Worm (Caenorhabditis elegans) whole organism, mixed stage, embryonic: ENCODE measurements around the gene wrt-1.

ENCODE experiments used
- M03D4.4 ChIP-seq: sonication (generic microtip); optimal IDR thresholded peaks from 2 replicates; lab custom pipeline; 2017; ENCODE audit warnings: mild to moderate bottlenecking, missing genetic modification characterization, missing compliant biosample characterization
- drap-1 ChIP-seq: fragments of 200-800 bp; sonication (Bioruptor generic); optimal IDR thresholded peaks from 3 replicates; lab custom pipeline; 2018; ENCODE audit warnings: mild to moderate bottlenecking, missing genetic modification characterization, missing compliant biosample characterization
- elt-1 ChIP-seq: sonication (generic microtip); optimal IDR thresholded peaks from 2 replicates; lab custom pipeline; 2017; ENCODE audit warnings: missing genetic modification characterization, mild to moderate bottlenecking, missing compliant biosample characterization, antibody characterized with exemption, moderate library complexity, borderline replicate concordance; ENCODE audit not compliant: insufficient read depth
- elt-3 ChIP-seq: fragments of 150-350 bp; optimal IDR thresholded peaks from 2 replicates; lab custom pipeline; 2014; ENCODE audit warnings: missing biosample characterization, missing genetic modification characterization
- ham-2 ChIP-seq: fragments of 200-800 bp; sonication (Bioruptor generic); optimal IDR thresholded peaks from 2 replicates; lab custom pipeline; 2018; ENCODE audit warnings: mild to moderate bottlenecking, missing genetic modification characterization, missing compliant biosample characterization
- lsy-2 ChIP-seq: fragments of 150-350 bp; optimal IDR thresholded peaks from 2 replicates; lab custom pipeline; 2014; ENCODE audit warnings: missing biosample characterization, missing genetic modification characterization
- mab-5 ChIP-seq: fragments of 150-350 bp; optimal IDR thresholded peaks from 2 replicates; lab custom pipeline; 2014; ENCODE audit warnings: missing biosample characterization, missing genetic modification characterization
- mep-1 ChIP-seq: fragments of 150-350 bp; optimal IDR thresholded peaks from 2 replicates; lab custom pipeline; 2017; ENCODE audit warnings: missing biosample characterization, missing genetic modification reagents, missing genetic modification characterization, inconsistent platforms
- mls-2 ChIP-seq: sonication (generic microtip); optimal IDR thresholded peaks from 2 replicates; lab custom pipeline; 2016; ENCODE audit warnings: mild to moderate bottlenecking, missing genetic modification characterization, moderate library complexity, missing compliant biosample characterization
- nhr-237 ChIP-seq: fragments of 150-350 bp; optimal IDR thresholded peaks from 2 replicates; lab custom pipeline; 2014; ENCODE audit warnings: missing biosample characterization, missing genetic modification characterization
- pha-4 ChIP-seq: fragments of 150-350 bp; optimal IDR thresholded peaks from 2 replicates; lab custom pipeline; 2018; ENCODE audit warnings: missing biosample characterization, missing genetic modification reagents, missing genetic modification characterization
- unc-39 ChIP-seq: fragments of 150-350 bp; optimal IDR thresholded peaks from 2 replicates; lab custom pipeline; 2014; ENCODE audit warnings: missing biosample characterization, missing genetic modification characterization
- zip-8 ChIP-seq: fragments of 150-350 bp; optimal IDR thresholded peaks from 2 replicates; lab custom pipeline; 2014; ENCODE audit warnings: missing biosample characterization, missing genetic modification characterization

DNA sequence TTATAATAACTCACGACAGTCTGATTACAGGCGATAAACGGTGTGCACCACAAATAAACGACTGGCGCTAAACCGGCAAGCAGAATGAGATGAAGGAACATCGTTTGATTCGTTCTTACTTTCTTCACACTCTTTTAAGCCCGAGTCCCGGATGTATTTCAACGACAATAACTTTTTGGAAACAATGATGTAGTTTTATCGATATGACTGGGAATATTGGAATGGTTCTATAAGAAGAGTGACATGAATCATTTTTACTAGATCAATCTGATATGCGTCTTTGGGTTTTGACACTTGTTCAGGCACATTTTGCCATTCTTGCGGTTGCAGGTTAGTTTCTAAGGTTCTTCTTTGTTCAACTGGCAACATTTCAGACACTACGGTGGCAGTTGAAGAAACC lies 30.7 kb downstream of the wrt-1 start, which contains the start of the genes ZK1290.11 and ZK1290.1:
- TF ChIP-seq mab-5 (tag; lab: Kevin White, UChicago), result no peak
- no peak for TF ChIP-seq nhr-237 (tag; lab: Kevin White, UChicago)
- TF ChIP-seq drap-1 (GFP tag; lab: Kevin White, UChicago), result no peak
- no peak for TF ChIP-seq ham-2 (GFP tag; lab: Kevin White, UChicago)
- no peak for TF ChIP-seq mep-1 (tag; lab: Kevin White, UChicago)
- TF ChIP-seq unc-39 (tag; lab: Kevin White, UChicago), result no peak
- TF ChIP-seq elt-3 (tag; lab: Kevin White, UChicago), result no peak
- TF ChIP-seq lsy-2 (tag; lab: Kevin White, UChicago), result no peak
- no peak for TF ChIP-seq mls-2 (tag; lab: Kevin White, UChicago)
- TF ChIP-seq elt-1 (tag; lab: Kevin White, UChicago), result no peak
- TF ChIP-seq M03D4.4 (tag; lab: Kevin White, UChicago), result no peak
- TF ChIP-seq pha-4 (tag; lab: Kevin White, UChicago), result no peak
- no peak for TF ChIP-seq zip-8 (tag; lab: Kevin White, UChicago)
